Fruit fly (Drosophila melanogaster) whole organism, prepupa: ENCODE results near the gene idc.
A peak's percentile ranks its signal among the peaks of the same experiment; 100 is the strongest.

Source experiments
- Blimp-1 ChIP-seq: fragments of 200-800 bp; sonication (Bioruptor generic); optimal IDR thresholded peaks from 3 replicates; lab custom pipeline; 2017; ENCODE audit warnings: missing biosample characterization, missing genetic modification characterization, mild to moderate bottlenecking, moderate library complexity, missing genetic modification reagents
- CG10669 ChIP-seq: fragments of 200-800 bp; sonication (Bioruptor generic); optimal IDR thresholded peaks from 3 replicates; lab custom pipeline; 2018; ENCODE audit warnings: missing biosample characterization, mild to moderate bottlenecking, missing genetic modification characterization, moderate library complexity
- CG11294 ChIP-seq: fragments of 200-800 bp; sonication (Bioruptor generic); IDR thresholded peaks from 2 replicates; pipeline ENCODE4 v1.3.6; 2022; ENCODE audit warnings: missing biosample characterization, missing genetic modification characterization
- CG11762 ChIP-seq: fragments of 200-800 bp; sonication (Bioruptor generic); optimal IDR thresholded peaks from 3 replicates; lab custom pipeline; 2016; ENCODE audit warnings: missing biosample characterization, missing genetic modification characterization; ENCODE audit not compliant: insufficient read depth
- CG11902 ChIP-seq: fragments of 200-800 bp; sonication (Bioruptor generic); optimal IDR thresholded peaks from 3 replicates; lab custom pipeline; 2016; ENCODE audit warnings: missing biosample characterization, missing genetic modification characterization
- CG15336 ChIP-seq: fragments of 200-800 bp; sonication (Bioruptor generic); IDR thresholded peaks from 2 replicates; pipeline ENCODE4 v1.3.6; 2022; ENCODE audit warnings: missing biosample characterization, missing genetic modification characterization
- CG1621 ChIP-seq: fragments of 200-800 bp; sonication (Bioruptor generic); optimal IDR thresholded peaks from 3 replicates; lab custom pipeline; 2018; ENCODE audit warnings: missing biosample characterization, mild to moderate bottlenecking, missing genetic modification characterization
- CG16779 ChIP-seq: fragments of 200-800 bp; sonication (Bioruptor generic); optimal IDR thresholded peaks from 3 replicates; lab custom pipeline; 2017; ENCODE audit warnings: missing biosample characterization, mild to moderate bottlenecking, missing genetic modification characterization
- CG3032 ChIP-seq: fragments of 200-800 bp; optimal IDR thresholded peaks from 2 replicates; lab custom pipeline; 2019; ENCODE audit warnings: missing biosample characterization, mild to moderate bottlenecking, missing genetic modification characterization, moderate library complexity
- CG31627 ChIP-seq: fragments of 200-800 bp; sonication (Bioruptor generic); optimal IDR thresholded peaks from 3 replicates; lab custom pipeline; 2016; ENCODE audit warnings: missing biosample characterization, missing genetic modification characterization
- CG32006 ChIP-seq: fragments of 200-800 bp; sonication (Bioruptor generic); optimal IDR thresholded peaks from 3 replicates; lab custom pipeline; 2017; ENCODE audit warnings: missing biosample characterization, mild to moderate bottlenecking, missing genetic modification characterization
- CG3919 ChIP-seq: fragments of 200-800 bp; sonication (Bioruptor generic); optimal IDR thresholded peaks from 3 replicates; lab custom pipeline; 2016; ENCODE audit warnings: missing biosample characterization, missing genetic modification characterization
- CG6163 ChIP-seq: fragments of 200-800 bp; sonication (Bioruptor generic); IDR thresholded peaks from 3 replicates; pipeline ENCODE4 v1.3.6; 2022; ENCODE audit warnings: missing biosample characterization, missing genetic modification characterization
- CG6792 ChIP-seq: fragments of 200-800 bp; sonication (Bioruptor generic); optimal IDR thresholded peaks from 3 replicates; lab custom pipeline; 2016; ENCODE audit warnings: missing biosample characterization, missing genetic modification characterization
- CG6808 ChIP-seq: fragments of 200-800 bp; sonication (Bioruptor generic); optimal IDR thresholded peaks from 3 replicates; lab custom pipeline; 2017; ENCODE audit warnings: missing biosample characterization, missing genetic modification characterization, mild to moderate bottlenecking, moderate library complexity, missing genetic modification reagents
- CG7368 ChIP-seq: fragments of 200-800 bp; sonication (Bioruptor generic); optimal IDR thresholded peaks from 3 replicates; lab custom pipeline; 2016; ENCODE audit warnings: missing biosample characterization, missing genetic modification characterization
- CG8119 ChIP-seq: fragments of 200-800 bp; sonication (Bioruptor generic); IDR thresholded peaks from 3 replicates; pipeline ENCODE4 v1.3.6; 2022; ENCODE audit warnings: missing biosample characterization, missing genetic modification characterization
- CG8319 ChIP-seq: fragments of 200-800 bp; sonication (Bioruptor generic); optimal IDR thresholded peaks from 3 replicates; lab custom pipeline; 2016; ENCODE audit warnings: missing biosample characterization, missing genetic modification characterization
- CG8632 ChIP-seq: fragments of 200-800 bp; sonication (Bioruptor generic); optimal IDR thresholded peaks from 3 replicates; lab custom pipeline; 2016; ENCODE audit warnings: missing biosample characterization, missing genetic modification characterization
- CG9139 ChIP-seq: fragments of 200-800 bp; sonication (Bioruptor generic); optimal IDR thresholded peaks from 3 replicates; lab custom pipeline; 2017; ENCODE audit warnings: missing biosample characterization, mild to moderate bottlenecking, missing genetic modification characterization
- Eip75B ChIP-seq: fragments of 200-800 bp; sonication (Bioruptor generic); optimal IDR thresholded peaks from 3 replicates; lab custom pipeline; 2016; ENCODE audit warnings: missing biosample characterization, missing genetic modification characterization
- Eip78C ChIP-seq: fragments of 200-800 bp; sonication (Bioruptor generic); peaks from one replicate; lab custom pipeline; 2016; ENCODE audit warnings: missing biosample characterization, missing genetic modification characterization
- Eip93F ChIP-seq: fragments of 200-800 bp; sonication (Bioruptor generic); optimal IDR thresholded peaks from 2 replicates; lab custom pipeline; 2016; ENCODE audit warnings: missing biosample characterization, mild to moderate bottlenecking, missing genetic modification characterization
- Ets21C ChIP-seq: fragments of 200-800 bp; sonication (Bioruptor generic); optimal IDR thresholded peaks from 3 replicates; lab custom pipeline; 2016; ENCODE audit warnings: missing biosample characterization, missing genetic modification characterization
- Ets96B ChIP-seq: fragments of 200-800 bp; optimal IDR thresholded peaks from 2 replicates; lab custom pipeline; 2019; ENCODE audit warnings: missing biosample characterization, mild to moderate bottlenecking, missing genetic modification characterization, moderate library complexity
- Gug ChIP-seq: fragments of 200-800 bp; sonication (Bioruptor generic); IDR thresholded peaks from 2 replicates; pipeline ENCODE4 v1.3.6; 2022; ENCODE audit warnings: missing biosample characterization, missing genetic modification characterization
- Hr38 ChIP-seq: sonication (Bioruptor generic); optimal IDR thresholded peaks from 2 replicates; lab custom pipeline; 2016; ENCODE audit warnings: missing biosample characterization, missing genetic modification characterization
- Hr39 ChIP-seq: fragments of 200-800 bp; sonication (Bioruptor generic); optimal IDR thresholded peaks from 2 replicates; lab custom pipeline; 2016; ENCODE audit warnings: missing biosample characterization, missing genetic modification characterization
- Hr4 ChIP-seq: fragments of 200-800 bp; sonication (Bioruptor generic); optimal IDR thresholded peaks from 3 replicates; lab custom pipeline; 2016; ENCODE audit warnings: missing biosample characterization, missing genetic modification characterization
- Met ChIP-seq: fragments of 200-800 bp; sonication (Bioruptor generic); optimal IDR thresholded peaks from 3 replicates; lab custom pipeline; 2016; ENCODE audit warnings: missing biosample characterization, missing genetic modification characterization
- OdsH ChIP-seq: fragments of 200-800 bp; sonication (Bioruptor generic); optimal IDR thresholded peaks from 3 replicates; lab custom pipeline; 2016; ENCODE audit warnings: missing biosample characterization, missing genetic modification characterization
- Smox ChIP-seq: fragments of 200-800 bp; sonication (Bioruptor generic); optimal IDR thresholded peaks from 3 replicates; lab custom pipeline; 2016; ENCODE audit warnings: missing biosample characterization, missing genetic modification characterization
- Sox102F ChIP-seq: fragments of 200-800 bp; sonication (Bioruptor generic); optimal IDR thresholded peaks from 2 replicates; lab custom pipeline; 2016; ENCODE audit warnings: missing biosample characterization, mild to moderate bottlenecking, missing genetic modification characterization
- Sox14 ChIP-seq: fragments of 200-800 bp; sonication (Bioruptor generic); optimal IDR thresholded peaks from 3 replicates; lab custom pipeline; 2016; ENCODE audit warnings: missing biosample characterization, missing genetic modification characterization
- cyc ChIP-seq: fragments of 200-800 bp; sonication (Bioruptor generic); optimal IDR thresholded peaks from 3 replicates; lab custom pipeline; 2016; ENCODE audit warnings: missing biosample characterization, missing genetic modification characterization
- dac ChIP-seq: fragments of 200-800 bp; sonication (Bioruptor generic); optimal IDR thresholded peaks from 2 replicates; lab custom pipeline; 2017; ENCODE audit warnings: missing biosample characterization, mild to moderate bottlenecking, missing genetic modification characterization
- dsx ChIP-seq: fragments of 200-800 bp; optimal IDR thresholded peaks from 3 replicates; lab custom pipeline; 2019; ENCODE audit warnings: missing biosample characterization, mild to moderate bottlenecking, missing genetic modification characterization, moderate library complexity; ENCODE audit not compliant: poor library complexity, severe bottlenecking
- eg ChIP-seq: fragments of 200-800 bp; sonication (Bioruptor generic); IDR thresholded peaks from 3 replicates; pipeline ENCODE4 v1.3.6; 2022; ENCODE audit warnings: missing biosample characterization, missing genetic modification characterization
- esn ChIP-seq: fragments of 200-800 bp; sonication (Bioruptor generic); optimal IDR thresholded peaks from 2 replicates; lab custom pipeline; 2016; ENCODE audit warnings: missing biosample characterization, mild to moderate bottlenecking, missing genetic modification characterization, moderate library complexity
- fd59A ChIP-seq: fragments of 200-800 bp; sonication (Bioruptor generic); optimal IDR thresholded peaks from 2 replicates; lab custom pipeline; 2017; ENCODE audit warnings: missing biosample characterization, mild to moderate bottlenecking, missing genetic modification characterization, missing genetic modification reagents
- fd85E ChIP-seq: fragments of 200-800 bp; sonication (Bioruptor generic); optimal IDR thresholded peaks from 3 replicates; lab custom pipeline; 2016; ENCODE audit warnings: missing biosample characterization, missing genetic modification characterization
- fkh ChIP-seq: fragments of 200-800 bp; sonication (Bioruptor generic); optimal IDR thresholded peaks from 3 replicates; lab custom pipeline; 2017; ENCODE audit warnings: missing biosample characterization, mild to moderate bottlenecking, missing genetic modification characterization, moderate library complexity
- lz ChIP-seq: fragments of 200-800 bp; sonication (Bioruptor generic); optimal IDR thresholded peaks from 3 replicates; lab custom pipeline; 2016; ENCODE audit warnings: missing biosample characterization, missing genetic modification characterization
- net ChIP-seq: fragments of 200-800 bp; sonication (Bioruptor generic); optimal IDR thresholded peaks from 3 replicates; lab custom pipeline; 2016; ENCODE audit warnings: missing biosample characterization, missing genetic modification characterization
- pdm3 ChIP-seq: fragments of 200-800 bp; sonication (Bioruptor generic); optimal IDR thresholded peaks from 3 replicates; lab custom pipeline; 2016; ENCODE audit warnings: missing biosample characterization, missing genetic modification characterization
- salr ChIP-seq, 2 experiments: fragments of 200-800 bp; sonication (Bioruptor generic); optimal IDR thresholded peaks; 3 replicates each; lab custom pipeline; 2016 to 2018; ENCODE audit warnings: missing biosample characterization in 2 of 2, missing genetic modification characterization in 2 of 2, mild to moderate bottlenecking in 1 of 2
- spab ChIP-seq: fragments of 200-800 bp; sonication (Bioruptor generic); optimal IDR thresholded peaks from 2 replicates; lab custom pipeline; 2017; ENCODE audit warnings: missing biosample characterization, mild to moderate bottlenecking, missing genetic modification characterization, missing genetic modification reagents
- ss ChIP-seq, 2 experiments: fragments of 200-800 bp; sonication (Bioruptor generic); optimal IDR thresholded peaks; 2 replicates in 1 of 2; 3 replicates in 1 of 2; lab custom pipeline; 2017 to 2018; ENCODE audit warnings: mild to moderate bottlenecking in 2 of 2, missing biosample characterization in 2 of 2, missing genetic modification characterization in 2 of 2, moderate library complexity in 1 of 2
- svp ChIP-seq: fragments of 200-800 bp; sonication (Bioruptor generic); peaks from one replicate; lab custom pipeline; 2016; ENCODE audit warnings: missing biosample characterization, missing genetic modification characterization
- topi ChIP-seq: fragments of 200-800 bp; sonication (Bioruptor generic); optimal IDR thresholded peaks from 3 replicates; lab custom pipeline; 2016; ENCODE audit warnings: missing biosample characterization, missing genetic modification characterization
- vri ChIP-seq: fragments of 200-800 bp; sonication (Bioruptor generic); optimal IDR thresholded peaks from 3 replicates; lab custom pipeline; 2016; ENCODE audit warnings: missing biosample characterization, mild to moderate bottlenecking, missing genetic modification characterization

The idc gene

DNA sequence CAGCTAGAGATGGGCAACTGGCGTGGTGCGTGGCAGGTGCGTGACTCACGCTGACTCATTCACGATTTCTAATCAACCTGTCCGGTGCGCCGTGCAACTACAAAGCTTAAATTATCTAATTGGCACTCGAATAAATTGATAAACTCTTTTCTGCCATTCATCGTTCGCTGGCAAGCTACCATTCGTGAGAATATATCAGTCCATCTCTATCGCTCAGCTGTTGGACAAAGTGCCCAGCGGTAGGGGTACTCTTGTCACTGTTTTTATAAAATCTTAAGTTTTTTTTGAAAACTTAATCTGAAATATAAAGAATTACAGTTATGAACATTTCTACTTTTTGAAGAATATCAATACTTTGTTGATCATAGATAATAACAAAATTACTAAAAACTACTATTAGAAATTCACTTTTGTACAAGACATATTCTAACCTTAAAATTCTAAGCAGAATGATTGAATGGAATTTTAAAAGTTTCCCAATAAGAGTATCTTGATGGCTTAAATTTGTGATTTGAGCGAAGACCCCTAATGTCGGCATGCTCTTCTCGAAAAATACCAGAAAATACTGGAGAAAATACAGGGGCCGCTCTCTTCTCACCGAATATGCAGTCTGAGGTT lies 10.4 kb upstream of the idc start, which contains the start of the genes PIG-L and psidin:
Gene PIG-L, minus strand, starts transcription at position 187 of the 618 bp plus-strand sequence.
Gene psidin, plus strand, starts transcription at position 553 of the 618 bp plus-strand sequence.
- TF ChIP-seq CG7368 (GFP tag; lab: Kevin White, UChicago), result no peak
- peak; percentile 79 for TF ChIP-seq fd59A
- peak; percentile 53 for TF ChIP-seq CG11902 (GFP tag; lab: Kevin White, UChicago)
- TF ChIP-seq Ets96B (tag; lab: Kevin White, UChicago), result peak; percentile 84
- TF ChIP-seq CG11762 (GFP tag; lab: Kevin White, UChicago), result peak; percentile 50
- TF ChIP-seq CG3919, result no peak
- peak; percentile 74 for TF ChIP-seq CG6792 (GFP tag; lab: Kevin White, UChicago)
- TF ChIP-seq salr (GFP tag; optimal IDR thresholded peaks at IDR 0.05; lab: Kevin White, UChicago), result peak; percentile 45 to 87
- no peak for TF ChIP-seq svp
- peak; percentile 87 for TF ChIP-seq Sox14
- no peak for TF ChIP-seq CG16779 (tag; lab: Kevin White, UChicago)
- TF ChIP-seq CG6163 (GFP tag; lab: Robert Waterston, UW), result peak; percentile 57; the same call in 2 of the 3 replicates
- TF ChIP-seq CG6808 (GFP tag; lab: Kevin White, UChicago), result no peak
- peak; percentile 90 for TF ChIP-seq pdm3 (GFP tag; lab: Kevin White, UChicago)
- TF ChIP-seq Blimp-1 (GFP tag; lab: Kevin White, UChicago), result peak; percentile 12
- TF ChIP-seq fkh (GFP tag; lab: Kevin White, UChicago), result no peak
- peak; percentile 90 for TF ChIP-seq CG32006 (GFP tag; lab: Kevin White, UChicago)
- peak; percentile 81 for TF ChIP-seq Gug
- peak; percentile 85 for TF ChIP-seq Hr39 (GFP tag; lab: Kevin White, UChicago)
- TF ChIP-seq fd85E (GFP tag; lab: Kevin White, UChicago), result peak; percentile 6
- peak; percentile 96 for TF ChIP-seq Eip78C (GFP tag; lab: Kevin White, UChicago)
- no peak for TF ChIP-seq Eip75B (GFP tag; lab: Kevin White, UChicago)
- no peak for TF ChIP-seq vri
- peak; percentile 87 for TF ChIP-seq CG3032 (tag; lab: Kevin White, UChicago)
- TF ChIP-seq CG15336 (GFP tag; lab: Robert Waterston, UW), result peak; percentile 85
- TF ChIP-seq cyc (GFP tag; lab: Kevin White, UChicago), result peak; percentile 64
- peak; percentile 66 for TF ChIP-seq CG11294 (GFP tag; lab: Robert Waterston, UW)
- TF ChIP-seq lz (GFP tag; lab: Kevin White, UChicago), result peak; percentile 84
- peak; percentile 92 for TF ChIP-seq CG31627 (GFP tag; lab: Kevin White, UChicago)
- peak; percentile 8 for TF ChIP-seq Hr38 (GFP tag; lab: Kevin White, UChicago)
- peak; percentile 84 for TF ChIP-seq eg (GFP tag; lab: Robert Waterston, UW)
- TF ChIP-seq Hr4 (GFP tag; lab: Kevin White, UChicago), result peak; percentile 88
- no peak for TF ChIP-seq CG1621
- peak; percentile 88 for TF ChIP-seq CG8119
- no peak for TF ChIP-seq Eip93F (GFP tag; lab: Kevin White, UChicago)
- TF ChIP-seq Sox102F (GFP tag; lab: Kevin White, UChicago), result no peak
- peak; percentile 86 for TF ChIP-seq net (GFP tag; lab: Kevin White, UChicago)
- no peak for TF ChIP-seq CG9139 (GFP tag; lab: Kevin White, UChicago)
- no peak for TF ChIP-seq Met
- no peak for TF ChIP-seq spab (GFP tag; lab: Kevin White, UChicago)
- peak; percentile 59 for TF ChIP-seq dac (GFP tag; lab: Kevin White, UChicago)
- peak; percentile 78 for TF ChIP-seq Ets21C (GFP tag; lab: Kevin White, UChicago)
- no peak for TF ChIP-seq CG10669 (GFP tag; lab: Kevin White, UChicago)
- TF ChIP-seq esn (GFP tag; lab: Kevin White, UChicago), result peak; percentile 89
- peak; percentile 12 for TF ChIP-seq CG8319 (GFP tag; lab: Kevin White, UChicago)
- TF ChIP-seq OdsH, result peak; percentile 87
- TF ChIP-seq Smox (GFP tag; lab: Kevin White, UChicago), result peak; percentile 89
- no peak for TF ChIP-seq dsx
- TF ChIP-seq ss (GFP tag; optimal IDR thresholded peaks at IDR 0.05; lab: Kevin White, UChicago), result no peak
- TF ChIP-seq topi (GFP tag; lab: Kevin White, UChicago), result peak; percentile 75
- peak; percentile 89 for TF ChIP-seq CG8632 (GFP tag; lab: Kevin White, UChicago)
